Worm (Caenorhabditis elegans) whole organism, L1 larva: ENCODE measurements around the gene K08H2.7.

ENCODE experiments used
- aly-2 ChIP-seq: fragments of 150-350 bp; optimal IDR thresholded peaks from 2 replicates; lab custom pipeline; 2014; ENCODE audit warnings: missing biosample characterization, missing genetic modification characterization
- ama-1 ChIP-seq: fragments of 150-350 bp; optimal IDR thresholded peaks from 2 replicates; lab custom pipeline; 2014
- ceh-82 ChIP-seq, 3 experiments: fragments of 150-350 bp in 1 of 3; sonication (generic microtip) in 2 of 3; optimal IDR thresholded peaks; 2 replicates each; lab custom pipeline; 2014 to 2017; ENCODE audit warnings: missing biosample characterization in 3 of 3, missing genetic modification characterization in 3 of 3
- egl-27 ChIP-seq, 2 experiments: fragments of 150-350 bp in 1 of 2; sonication (generic microtip); optimal IDR thresholded peaks; 3 replicates each; lab custom pipeline; 2017 to 2018; ENCODE audit warnings: missing biosample characterization in 2 of 2, missing genetic modification characterization in 2 of 2, missing genetic modification reagents in 2 of 2
- isw-1 ChIP-seq: fragments of 200-800 bp; sonication (Bioruptor generic); IDR thresholded peaks from 2 replicates; pipeline ENCODE4 v1.3.6; 2022; ENCODE audit warnings: missing genetic modification characterization, missing compliant biosample characterization
- lin-39 ChIP-seq: fragments of 150-350 bp; optimal IDR thresholded peaks from 2 replicates; lab custom pipeline; 2014; ENCODE audit warnings: missing biosample characterization, missing genetic modification reagents, missing genetic modification characterization
- nhr-71 ChIP-seq: sonication (generic microtip); optimal IDR thresholded peaks from 2 replicates; lab custom pipeline; 2016; ENCODE audit warnings: mild to moderate bottlenecking, missing genetic modification characterization, moderate library complexity, missing compliant biosample characterization
- nhr-76 ChIP-seq: sonication (generic microtip); optimal IDR thresholded peaks from 2 replicates; lab custom pipeline; 2017; ENCODE audit warnings: missing biosample characterization, missing genetic modification characterization
- skn-1 ChIP-seq: fragments of 150-350 bp; optimal IDR thresholded peaks from 2 replicates; lab custom pipeline; 2014; ENCODE audit warnings: missing biosample characterization, missing genetic modification characterization
- unc-86 ChIP-seq: sonication (generic microtip); optimal IDR thresholded peaks from 2 replicates; lab custom pipeline; 2016; ENCODE audit warnings: missing genetic modification characterization, missing compliant biosample characterization

DNA sequence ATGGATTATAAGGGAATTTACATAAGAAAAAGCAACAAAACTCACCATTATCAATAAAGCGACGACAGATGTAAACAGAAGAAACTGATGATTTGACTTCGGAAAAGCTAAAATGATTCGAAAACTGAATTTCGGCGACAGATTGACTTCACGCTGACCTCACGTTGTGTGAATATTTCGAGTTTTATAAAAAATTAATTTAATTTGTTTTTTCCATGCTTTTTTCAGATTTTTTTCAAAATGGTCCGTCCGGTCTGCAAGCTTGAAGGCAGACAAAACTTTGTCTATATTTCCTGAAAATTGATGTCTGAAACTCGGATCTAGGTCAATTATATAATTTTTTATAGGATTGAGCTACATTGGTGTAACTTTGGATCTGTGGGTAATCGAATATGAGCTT, 6.0 kb downstream of the K08H2.7 start, which contains the start of gene K08H2.5:
- TF ChIP-seq ama-1 (no peak), egl-27 (tag; optimal IDR thresholded peaks at IDR 0.05; lab: Kevin White, UChicago) (no peak), unc-86 (tag; lab: Kevin White, UChicago) (no peak), ceh-82 (tag; optimal IDR thresholded peaks at IDR 0.05; lab: Kevin White, UChicago) (no peak), nhr-76 (tag; lab: Kevin White, UChicago) (no peak), lin-39 (tag; lab: Kevin White, UChicago) (no peak), nhr-71 (tag; lab: Kevin White, UChicago) (no peak), aly-2 (no peak), isw-1 (GFP tag; lab: Robert Waterston, UW) (no peak), skn-1 (tag; lab: Kevin White, UChicago) (no peak)
